Worm (Caenorhabditis elegans) whole organism, L3 larva: ENCODE measurements around the gene C17H12.8.

Experiments
- lin-39 ChIP-seq: fragments of 150-350 bp; optimal IDR thresholded peaks from 2 replicates; lab custom pipeline; 2018; ENCODE audit warnings: missing biosample characterization, missing genetic modification reagents, missing genetic modification characterization
- nhr-23 ChIP-seq: fragments of 150-350 bp; optimal IDR thresholded peaks from 2 replicates; lab custom pipeline; 2014; ENCODE audit warnings: missing biosample characterization, missing genetic modification reagents, missing genetic modification characterization
- tbx-2 ChIP-seq: sonication (generic microtip); optimal IDR thresholded peaks from 2 replicates; lab custom pipeline; 2016; ENCODE audit warnings: mild to moderate bottlenecking, missing genetic modification characterization, missing compliant biosample characterization
- unc-39 ChIP-seq: sonication (generic microtip); optimal IDR thresholded peaks from 4 replicates; lab custom pipeline; 2017; ENCODE audit warnings: missing biosample characterization, missing genetic modification characterization
- ztf-4 ChIP-seq: fragments of 150-350 bp; optimal IDR thresholded peaks from 2 replicates; lab custom pipeline; 2014; ENCODE audit warnings: missing biosample characterization, missing genetic modification characterization

- TF ChIP-seq ztf-4 (no peak), unc-39 (no peak), lin-39 (tag; lab: Kevin White, UChicago) (peak; percentile 75), nhr-23 (no peak), tbx-2 (tag; lab: Kevin White, UChicago) (no peak)
Measured at ce11 chrIV:6833617-6834016, 15.1 kb downstream of the C17H12.8 start.
